Worm (Caenorhabditis elegans) whole organism, L2 larva: ENCODE measurements around the gene W02B12.1.
A peak's percentile ranks its signal among the peaks of the same experiment; 100 is the strongest.

Source experiments
- C34F6.9 ChIP-seq: fragments of 150-350 bp; optimal IDR thresholded peaks from 2 replicates; lab custom pipeline; 2014; ENCODE audit warnings: missing biosample characterization, missing genetic modification characterization
- F13H6.1 ChIP-seq: sonication (generic microtip); optimal IDR thresholded peaks from 2 replicates; lab custom pipeline; 2016; ENCODE audit warnings: missing genetic modification characterization, missing compliant biosample characterization
- R02D3.7 ChIP-seq: fragments of 150-350 bp; optimal IDR thresholded peaks from 2 replicates; lab custom pipeline; 2014; ENCODE audit warnings: missing biosample characterization, missing genetic modification characterization
- Y55F3AM.14 ChIP-seq: fragments of 200-800 bp; sonication (Bioruptor generic); optimal IDR thresholded peaks from 2 replicates; lab custom pipeline; 2018; ENCODE audit warnings: mild to moderate bottlenecking, missing genetic modification characterization, missing compliant biosample characterization
- ZK546.5 ChIP-seq: sonication (generic microtip); optimal IDR thresholded peaks from 2 replicates; lab custom pipeline; 2017; ENCODE audit warnings: missing biosample characterization, missing genetic modification characterization
- alr-1 ChIP-seq: fragments of 150-350 bp; optimal IDR thresholded peaks from 2 replicates; lab custom pipeline; 2014; ENCODE audit warnings: missing biosample characterization, missing genetic modification characterization
- aly-2 ChIP-seq: fragments of 150-350 bp; optimal IDR thresholded peaks from 2 replicates; lab custom pipeline; 2014; ENCODE audit warnings: missing biosample characterization, missing genetic modification characterization
- ama-1 ChIP-seq: fragments of 150-350 bp; optimal IDR thresholded peaks from 2 replicates; lab custom pipeline; 2018; ENCODE audit warnings: inconsistent platforms
- blmp-1 ChIP-seq: sonication (generic microtip); optimal IDR thresholded peaks from 2 replicates; lab custom pipeline; 2017; ENCODE audit warnings: missing genetic modification characterization, mild to moderate bottlenecking, missing compliant biosample characterization, antibody characterized with exemption, moderate library complexity; ENCODE audit not compliant: insufficient read depth
- ceh-16 ChIP-seq: fragments of 150-350 bp; optimal IDR thresholded peaks from 2 replicates; lab custom pipeline; 2014; ENCODE audit warnings: missing biosample characterization, missing genetic modification characterization
- ceh-82 ChIP-seq: fragments of 150-350 bp; optimal IDR thresholded peaks from 2 replicates; lab custom pipeline; 2014; ENCODE audit warnings: missing biosample characterization, missing genetic modification characterization
- crh-2 ChIP-seq: sonication (generic microtip); optimal IDR thresholded peaks from 2 replicates; lab custom pipeline; 2017; ENCODE audit warnings: missing biosample characterization, missing genetic modification characterization
- dmd-4 ChIP-seq: sonication (generic microtip); optimal IDR thresholded peaks from 2 replicates; lab custom pipeline; 2017; ENCODE audit warnings: missing biosample characterization, missing genetic modification characterization
- egl-27 ChIP-seq: sonication (generic microtip); optimal IDR thresholded peaks from 3 replicates; lab custom pipeline; 2017; ENCODE audit warnings: missing biosample characterization, missing genetic modification reagents, missing genetic modification characterization
- elt-1 ChIP-seq: fragments of 150-350 bp; optimal IDR thresholded peaks from 2 replicates; lab custom pipeline; 2014; ENCODE audit warnings: missing biosample characterization, missing genetic modification characterization
- elt-3 ChIP-seq: sonication (generic microtip); optimal IDR thresholded peaks from 2 replicates; lab custom pipeline; 2017; ENCODE audit warnings: missing biosample characterization, missing genetic modification characterization
- fos-1 ChIP-seq: fragments of 150-350 bp; optimal IDR thresholded peaks from 2 replicates; lab custom pipeline; 2014; ENCODE audit warnings: missing biosample characterization, missing genetic modification characterization
- gmeb-1 ChIP-seq: fragments of 150-350 bp; optimal IDR thresholded peaks from 2 replicates; lab custom pipeline; 2014; ENCODE audit warnings: missing biosample characterization, missing genetic modification characterization
- lin-11 ChIP-seq: fragments of 150-350 bp; sonication (generic microtip); optimal IDR thresholded peaks from 2 replicates; lab custom pipeline; 2014; ENCODE audit warnings: missing biosample characterization, missing genetic modification characterization, inconsistent platforms, mixed read lengths
- lin-13 ChIP-seq: fragments of 150-350 bp; optimal IDR thresholded peaks from 2 replicates; lab custom pipeline; 2014; ENCODE audit warnings: missing biosample characterization, missing genetic modification reagents, missing genetic modification characterization
- lin-39 ChIP-seq: fragments of 150-350 bp; optimal IDR thresholded peaks from 2 replicates; lab custom pipeline; 2014; ENCODE audit warnings: missing biosample characterization, missing genetic modification reagents, missing genetic modification characterization
- lsy-2 ChIP-seq, 2 experiments: fragments of 150-350 bp in 1 of 2; sonication (generic microtip) in 1 of 2; optimal IDR thresholded peaks; 2 replicates each; lab custom pipeline; 2014 to 2017; ENCODE audit warnings: missing biosample characterization in 2 of 2, missing genetic modification characterization in 2 of 2
- mab-5 ChIP-seq: fragments of 150-350 bp; optimal IDR thresholded peaks from 2 replicates; lab custom pipeline; 2014; ENCODE audit warnings: missing biosample characterization, missing genetic modification characterization
- mbf-1 ChIP-seq: sonication (generic microtip); optimal IDR thresholded peaks from 2 replicates; lab custom pipeline; 2017; ENCODE audit warnings: missing biosample characterization, missing genetic modification characterization
- mdl-1 ChIP-seq, 2 experiments: fragments of 150-350 bp in 1 of 2; sonication (generic microtip) in 1 of 2; optimal IDR thresholded peaks; 2 replicates each; lab custom pipeline; 2017; ENCODE audit warnings: missing biosample characterization in 2 of 2, missing genetic modification characterization in 2 of 2
- nhr-10 ChIP-seq: sonication (generic microtip); optimal IDR thresholded peaks from 2 replicates; lab custom pipeline; 2017; ENCODE audit warnings: missing biosample characterization, missing genetic modification characterization
- nhr-11 ChIP-seq: fragments of 150-350 bp; optimal IDR thresholded peaks from 2 replicates; lab custom pipeline; 2014; ENCODE audit warnings: missing biosample characterization, missing genetic modification characterization
- nhr-12 ChIP-seq: fragments of 150-350 bp; optimal IDR thresholded peaks from 2 replicates; lab custom pipeline; 2014; ENCODE audit warnings: missing biosample characterization, missing genetic modification characterization
- nhr-129 ChIP-seq: fragments of 150-350 bp; optimal IDR thresholded peaks from 2 replicates; lab custom pipeline; 2014; ENCODE audit warnings: missing biosample characterization, missing genetic modification characterization
- nhr-21 ChIP-seq: fragments of 150-350 bp; optimal IDR thresholded peaks from 2 replicates; lab custom pipeline; 2014; ENCODE audit warnings: missing biosample characterization, missing genetic modification characterization
- nhr-23 ChIP-seq: fragments of 150-350 bp; optimal IDR thresholded peaks from 2 replicates; lab custom pipeline; 2014; ENCODE audit warnings: missing biosample characterization, missing genetic modification reagents, missing genetic modification characterization
- nhr-237 ChIP-seq: fragments of 150-350 bp; optimal IDR thresholded peaks from 2 replicates; lab custom pipeline; 2014; ENCODE audit warnings: missing biosample characterization, missing genetic modification characterization
- nhr-25 ChIP-seq: fragments of 150-350 bp; sonication (generic microtip); optimal IDR thresholded peaks from 3 replicates; lab custom pipeline; 2014; ENCODE audit warnings: missing biosample characterization, missing genetic modification characterization
- nhr-6 ChIP-seq: fragments of 150-350 bp; optimal IDR thresholded peaks from 2 replicates; lab custom pipeline; 2014; ENCODE audit warnings: missing biosample characterization, missing genetic modification characterization
- nhr-77 ChIP-seq: fragments of 150-350 bp; optimal IDR thresholded peaks from 2 replicates; lab custom pipeline; 2014; ENCODE audit warnings: missing biosample characterization, missing genetic modification characterization
- peb-1 ChIP-seq: fragments of 150-350 bp; optimal IDR thresholded peaks from 2 replicates; lab custom pipeline; 2014; ENCODE audit warnings: missing biosample characterization, missing genetic modification characterization
- sem-4 ChIP-seq: fragments of 150-350 bp; optimal IDR thresholded peaks from 2 replicates; lab custom pipeline; 2014; ENCODE audit warnings: missing biosample characterization, missing genetic modification reagents, missing genetic modification characterization
- skn-1 ChIP-seq: sonication (generic microtip); optimal IDR thresholded peaks from 2 replicates; lab custom pipeline; 2017; ENCODE audit warnings: missing biosample characterization, missing genetic modification characterization
- sma-3 ChIP-seq: sonication (generic microtip); optimal IDR thresholded peaks from 2 replicates; lab custom pipeline; 2016; ENCODE audit warnings: missing genetic modification reagents, missing genetic modification characterization, missing compliant biosample characterization
- sma-9 ChIP-seq, 2 experiments: fragments of 150-350 bp in 1 of 2; sonication (generic microtip) in 1 of 2; optimal IDR thresholded peaks; 2 replicates each; lab custom pipeline; 2014 to 2016; ENCODE audit warnings: missing genetic modification characterization in 2 of 2, mild to moderate bottlenecking in 1 of 2, missing biosample characterization in 1 of 2, missing compliant biosample characterization in 1 of 2, missing genetic modification reagents in 1 of 2, moderate library complexity in 1 of 2
- snpc-4 ChIP-seq: fragments of 150-350 bp; optimal IDR thresholded peaks from 2 replicates; lab custom pipeline; 2014; ENCODE audit warnings: missing biosample characterization, missing genetic modification characterization
- unc-39 ChIP-seq: fragments of 150-350 bp; optimal IDR thresholded peaks from 2 replicates; lab custom pipeline; 2014; ENCODE audit warnings: missing biosample characterization, missing genetic modification characterization
- unc-55 ChIP-seq: fragments of 150-350 bp; sonication (generic microtip); optimal IDR thresholded peaks from 3 replicates; lab custom pipeline; 2014; ENCODE audit warnings: missing biosample characterization, missing genetic modification reagents, missing genetic modification characterization
- unc-62 ChIP-seq: fragments of 150-350 bp; optimal IDR thresholded peaks from 2 replicates; lab custom pipeline; 2014; ENCODE audit warnings: missing biosample characterization, missing genetic modification reagents, missing genetic modification characterization
- zag-1 ChIP-seq: fragments of 150-350 bp; optimal IDR thresholded peaks from 2 replicates; lab custom pipeline; 2014; ENCODE audit warnings: missing biosample characterization, missing genetic modification characterization
- ztf-1 ChIP-seq: fragments of 200-800 bp; sonication (Bioruptor generic); conservative IDR thresholded peaks from 2 replicates; pipeline ENCODE4 v1.3.6; 2022; ENCODE audit warnings: missing genetic modification characterization, missing compliant biosample characterization
- ztf-11 ChIP-seq: sonication (generic microtip); optimal IDR thresholded peaks from 2 replicates; lab custom pipeline; 2017; ENCODE audit warnings: missing biosample characterization, missing genetic modification characterization
- ztf-4 ChIP-seq: fragments of 150-350 bp; optimal IDR thresholded peaks from 2 replicates; lab custom pipeline; 2014; ENCODE audit warnings: missing biosample characterization, missing genetic modification characterization

Gene W02B12.1

DNA sequence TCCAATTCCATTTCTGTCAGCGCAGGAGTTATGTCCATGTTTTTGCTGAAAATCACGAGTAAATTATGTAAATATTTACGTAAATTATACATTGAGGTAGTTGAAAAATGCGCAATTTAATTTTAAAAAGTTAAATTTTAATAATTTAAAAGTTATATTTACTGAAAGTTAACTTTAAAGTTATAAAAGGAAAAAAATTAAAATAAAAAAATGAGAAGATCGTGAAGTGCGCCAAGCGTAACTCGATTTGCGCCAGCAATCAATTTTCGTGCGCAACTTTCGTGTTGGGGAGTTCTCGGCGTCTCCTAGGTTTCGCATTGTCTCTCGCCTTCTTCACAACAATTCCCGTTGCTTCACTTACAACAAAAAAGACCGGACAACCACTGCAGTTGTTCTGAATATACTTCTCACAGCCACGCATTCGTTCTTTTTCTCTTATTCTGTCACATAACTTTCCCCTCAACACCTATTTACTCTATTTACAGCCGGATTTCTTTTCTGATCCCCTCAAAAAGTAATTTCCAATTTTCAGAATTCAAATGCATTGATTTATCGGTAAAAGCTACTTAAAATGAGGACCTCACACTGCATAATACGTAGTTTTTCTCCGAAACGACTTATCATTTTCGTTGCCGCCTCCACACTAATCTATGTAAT is 24.8 kb downstream of the W02B12.1 start, which contains the start of the genes metl-1 and W02B12.11:
Gene metl-1 (minus strand): TSS at position 51 of the 657 bp plus-strand sequence.
Gene W02B12.11 (plus strand): TSS at position 337 of the 657 bp plus-strand sequence.
- TF ChIP-seq lin-11 (tag; lab: Kevin White, UChicago) (peak; percentile 79), sma-3 (peak; percentile 77), C34F6.9 (tag; lab: Kevin White, UChicago) (peak; percentile 90), unc-62 (no peak), Y55F3AM.14 (peak; percentile 29), ztf-4 (tag; lab: Kevin White, UChicago) (peak; percentile 79), mdl-1 (tag; optimal IDR thresholded peaks at IDR 0.05; lab: Kevin White, UChicago) (no peak), mbf-1 (tag; lab: Kevin White, UChicago) (no peak), nhr-129 (peak; percentile 62), sem-4 (tag; lab: Kevin White, UChicago) (peak; percentile 88), nhr-12 (tag; lab: Kevin White, UChicago) (no peak), dmd-4 (tag; lab: Kevin White, UChicago) (no peak), ztf-11 (no peak), ceh-16 (tag; lab: Kevin White, UChicago) (peak; percentile 21), F13H6.1 (peak; percentile 89), nhr-6 (tag; lab: Kevin White, UChicago) (peak; percentile 38), crh-2 (tag; lab: Kevin White, UChicago) (peak; percentile 83), ztf-1 (no peak), fos-1 (tag; lab: Kevin White, UChicago) (peak; percentile 50), egl-27 (tag; lab: Kevin White, UChicago) (peak; percentile 32), elt-1 (tag; lab: Kevin White, UChicago) (no peak), skn-1 (tag; lab: Kevin White, UChicago) (no peak), gmeb-1 (tag; lab: Kevin White, UChicago) (peak; percentile 87), ceh-82 (no peak), nhr-10 (no peak), lin-13 (GFP tag; lab: Kevin White, UChicago) (peak; percentile 85), lin-39 (tag; lab: Kevin White, UChicago) (no peak), nhr-77 (tag; lab: Kevin White, UChicago) (no peak), peb-1 (no peak), sma-9 (GFP tag; optimal IDR thresholded peaks at IDR 0.05; lab: Kevin White, UChicago) (peak; percentile 90), sma-9 (tag; optimal IDR thresholded peaks at IDR 0.05; lab: Kevin White, UChicago) (no peak), nhr-237 (tag; lab: Kevin White, UChicago) (no peak), ZK546.5 (tag; lab: Kevin White, UChicago) (no peak), blmp-1 (tag; lab: Kevin White, UChicago) (peak; percentile 68), snpc-4 (tag; lab: Kevin White, UChicago) (peak; percentile 77), unc-39 (no peak), alr-1 (no peak), R02D3.7 (peak; percentile 53), unc-55 (GFP tag; lab: Kevin White, UChicago) (peak; percentile 87), elt-3 (tag; lab: Kevin White, UChicago) (no peak), nhr-23 (tag; lab: Kevin White, UChicago) (no peak), nhr-21 (tag; lab: Kevin White, UChicago) (peak; percentile 82), mab-5 (peak; percentile 68), zag-1 (tag; lab: Kevin White, UChicago) (no peak), ama-1 (lab: Kevin White, UChicago) (peak; percentile 14), lsy-2 (tag; optimal IDR thresholded peaks at IDR 0.05; lab: Kevin White, UChicago) (peak; percentile 84 to 92), aly-2 (no peak), nhr-11 (tag; lab: Kevin White, UChicago) (no peak), nhr-25 (tag; lab: Kevin White, UChicago) (peak; percentile 87)
- TF ChIP-seq, all 48 proteins: peak for 25
